Worm (Caenorhabditis elegans) whole organism, mixed stage, embryonic: ENCODE data around the gene K11H12.7.

Experiments
- blmp-1 ChIP-seq: fragments of 150-350 bp; optimal IDR thresholded peaks from 2 replicates; lab custom pipeline; 2014; ENCODE audit warnings: missing biosample characterization, missing genetic modification characterization
- ces-1 ChIP-seq: fragments of 150-350 bp; optimal IDR thresholded peaks from 2 replicates; lab custom pipeline; 2014; ENCODE audit warnings: missing biosample characterization, missing genetic modification reagents, missing genetic modification characterization
- drap-1 ChIP-seq: fragments of 200-800 bp; sonication (Bioruptor generic); optimal IDR thresholded peaks from 3 replicates; lab custom pipeline; 2018; ENCODE audit warnings: mild to moderate bottlenecking, missing genetic modification characterization, missing compliant biosample characterization
- elt-1 ChIP-seq: sonication (generic microtip); optimal IDR thresholded peaks from 2 replicates; lab custom pipeline; 2017; ENCODE audit warnings: missing genetic modification characterization, mild to moderate bottlenecking, missing compliant biosample characterization, antibody characterized with exemption, moderate library complexity, borderline replicate concordance; ENCODE audit not compliant: insufficient read depth
- lsy-2 ChIP-seq: fragments of 150-350 bp; optimal IDR thresholded peaks from 2 replicates; lab custom pipeline; 2014; ENCODE audit warnings: missing biosample characterization, missing genetic modification characterization
- nhr-28 ChIP-seq: fragments of 150-350 bp; optimal IDR thresholded peaks from 2 replicates; lab custom pipeline; 2014; ENCODE audit warnings: missing biosample characterization, missing genetic modification characterization
- nhr-76 ChIP-seq: sonication (generic microtip); optimal IDR thresholded peaks from 2 replicates; lab custom pipeline; 2017; ENCODE audit warnings: missing biosample characterization, missing genetic modification characterization
- ztf-11 ChIP-seq: fragments of 150-350 bp; optimal IDR thresholded peaks from 2 replicates; lab custom pipeline; 2014; ENCODE audit warnings: missing biosample characterization, missing genetic modification characterization

ce11 chrIV:648362-648761 lies 17.0 kb upstream of the K11H12.7 start:
- TF ChIP-seq nhr-76 (tag; lab: Kevin White, UChicago) (no peak), lsy-2 (no peak), ztf-11 (tag; lab: Kevin White, UChicago) (no peak), nhr-28 (tag; lab: Kevin White, UChicago) (no peak), blmp-1 (tag; lab: Kevin White, UChicago) (no peak), elt-1 (tag; lab: Kevin White, UChicago) (no peak), ces-1 (no peak), drap-1 (GFP tag; lab: Kevin White, UChicago) (no peak)
